Worm (Caenorhabditis elegans): ENCODE data around the gene npp-25.

- TF ChIP-seq unc-130 (GFP tag; optimal IDR thresholded peaks at IDR 0.05) (no peak), php-3 (GFP tag; IDR thresholded peaks at IDR 0.05) (no peak), madf-5 (GFP tag; IDR thresholded peaks at IDR 0.05) (no peak), ama-1 (optimal IDR thresholded peaks at IDR 0.05) (no peak), spr-1 (tag; optimal IDR thresholded peaks at IDR 0.05) (no peak), dmd-6 (GFP tag; IDR thresholded peaks at IDR 0.05) (no peak), tra-1 (GFP tag; IDR thresholded peaks at IDR 0.05) (no peak), ztf-11 (tag; optimal IDR thresholded peaks at IDR 0.05) (no peak), T20F7.1 (GFP tag; optimal IDR thresholded peaks at IDR 0.05) (no peak), jun-1 (tag; optimal IDR thresholded peaks at IDR 0.05) (no peak), nhr-42 (GFP tag; IDR thresholded peaks at IDR 0.05) (no peak), nhr-237 (tag; optimal IDR thresholded peaks at IDR 0.05) (no peak)
Measured at ce11 chrIII:12916459-12916858, 9.3 kb downstream of the npp-25 start.
